Fruit fly (Drosophila melanogaster) whole organism: ENCODE data around the gene Eogt.
A peak's percentile ranks its signal among the peaks of the same experiment; 100 is the strongest.

Experiments
- CG8478 ChIP-seq: fragments of >200 bp; optimal IDR thresholded peaks from 2 replicates; lab custom pipeline; 2018; ENCODE audit warnings: inconsistent platforms
- Dll ChIP-seq: fragments of >200 bp; optimal IDR thresholded peaks from 2 replicates; lab custom pipeline; 2017
- EcR ChIP-seq, 2 experiments: fragments of >200 bp; optimal IDR thresholded peaks; 2 replicates each; lab custom pipeline; 2017; ENCODE audit warnings: missing biosample characterization in 2 of 2, missing genetic modification characterization in 2 of 2, missing genetic modification reagents in 2 of 2
- pan ChIP-seq: fragments of >200 bp; optimal IDR thresholded peaks from 2 replicates; lab custom pipeline; 2017
- psq ChIP-seq: fragments of >200 bp; optimal IDR thresholded peaks from 2 replicates; lab custom pipeline; 2017
- usp ChIP-seq: fragments of >200 bp; optimal IDR thresholded peaks from 2 replicates; lab custom pipeline; 2017; ENCODE audit warnings: missing biosample characterization, missing genetic modification characterization, mixed read lengths

Gene Eogt

DNA sequence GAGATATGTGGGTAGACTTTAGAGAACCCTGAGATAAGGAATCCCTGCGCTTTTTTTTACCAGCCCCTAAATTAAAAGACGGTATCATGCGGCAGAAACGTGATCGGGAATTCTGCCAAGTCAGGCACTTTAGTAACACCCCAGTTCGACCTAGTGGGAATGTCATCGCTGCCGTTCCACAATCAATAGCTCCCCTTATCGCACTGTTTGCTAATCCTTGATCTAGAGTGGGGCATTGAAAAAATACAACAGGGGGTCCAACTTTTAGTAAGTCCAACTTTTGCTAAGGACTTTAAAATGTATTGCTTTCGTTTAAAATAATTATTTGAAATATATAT lies 8.8 kb upstream of the Eogt start:
- no peak for TF ChIP-seq usp
- TF ChIP-seq CG8478 (lab: Kevin White, UChicago) = no peak
- no peak for TF ChIP-seq Dll (lab: Kevin White, UChicago)
- no peak for TF ChIP-seq pan (lab: Kevin White, UChicago)
- no peak for TF ChIP-seq psq (lab: Kevin White, UChicago)
- no peak for TF ChIP-seq EcR (GFP tag; optimal IDR thresholded peaks at IDR 0.05; lab: Kevin White, UChicago)

DNA sequence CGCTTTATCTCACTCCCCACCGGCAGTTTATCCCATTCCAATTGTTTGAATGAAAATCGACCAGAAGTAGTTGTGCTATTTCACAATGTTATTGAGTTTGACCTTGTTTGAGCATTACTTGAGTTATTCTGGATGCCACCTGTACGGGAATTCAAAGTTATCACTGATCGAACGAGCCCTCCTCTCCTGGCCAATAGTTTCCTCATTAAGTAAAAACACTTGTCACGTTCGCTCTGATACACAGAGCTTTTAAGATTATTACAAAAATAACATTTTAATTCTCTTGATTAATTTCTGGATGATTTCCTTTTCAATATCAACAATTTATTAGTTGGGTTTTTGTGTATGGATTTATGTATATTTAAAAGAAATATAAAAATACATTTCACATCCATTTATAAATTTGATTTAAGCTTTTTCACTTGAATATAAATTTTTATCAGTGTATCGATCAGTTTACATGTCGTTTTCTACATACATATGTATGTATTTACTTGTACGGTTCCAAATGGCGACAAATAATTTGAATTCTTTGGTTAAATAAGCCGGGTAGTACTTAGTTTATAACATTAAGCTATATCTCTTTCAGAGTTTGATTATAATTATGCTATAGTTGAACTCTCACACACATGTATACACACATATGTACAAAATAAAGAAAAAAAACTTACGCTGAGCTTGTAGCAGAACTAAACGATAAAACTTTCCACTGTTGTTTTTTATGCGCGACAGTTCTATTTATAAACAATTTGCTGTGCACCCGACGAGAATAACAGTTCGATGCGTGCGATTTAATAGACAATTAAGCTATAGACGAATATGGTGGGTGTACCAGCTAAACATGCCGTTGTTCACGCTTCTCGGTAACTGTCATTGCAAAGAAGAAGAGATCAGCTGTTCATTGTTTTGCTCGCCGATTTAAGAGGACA lies 6.8 kb upstream of the Eogt start, which contains the start of the genes CG3609 and CG15390:
Gene CG3609 (minus strand): TSS at position 810 of the 929 bp plus-strand sequence.
Gene CG15390 (plus strand): TSS at position 896 of the 929 bp plus-strand sequence.
- TF ChIP-seq usp (no peak), psq (lab: Kevin White, UChicago) (no peak), Dll (lab: Kevin White, UChicago) (no peak), pan (lab: Kevin White, UChicago) (no peak), CG8478 (lab: Kevin White, UChicago) (no peak), EcR (GFP tag; optimal IDR thresholded peaks at IDR 0.05; lab: Kevin White, UChicago) (no peak)

DNA sequence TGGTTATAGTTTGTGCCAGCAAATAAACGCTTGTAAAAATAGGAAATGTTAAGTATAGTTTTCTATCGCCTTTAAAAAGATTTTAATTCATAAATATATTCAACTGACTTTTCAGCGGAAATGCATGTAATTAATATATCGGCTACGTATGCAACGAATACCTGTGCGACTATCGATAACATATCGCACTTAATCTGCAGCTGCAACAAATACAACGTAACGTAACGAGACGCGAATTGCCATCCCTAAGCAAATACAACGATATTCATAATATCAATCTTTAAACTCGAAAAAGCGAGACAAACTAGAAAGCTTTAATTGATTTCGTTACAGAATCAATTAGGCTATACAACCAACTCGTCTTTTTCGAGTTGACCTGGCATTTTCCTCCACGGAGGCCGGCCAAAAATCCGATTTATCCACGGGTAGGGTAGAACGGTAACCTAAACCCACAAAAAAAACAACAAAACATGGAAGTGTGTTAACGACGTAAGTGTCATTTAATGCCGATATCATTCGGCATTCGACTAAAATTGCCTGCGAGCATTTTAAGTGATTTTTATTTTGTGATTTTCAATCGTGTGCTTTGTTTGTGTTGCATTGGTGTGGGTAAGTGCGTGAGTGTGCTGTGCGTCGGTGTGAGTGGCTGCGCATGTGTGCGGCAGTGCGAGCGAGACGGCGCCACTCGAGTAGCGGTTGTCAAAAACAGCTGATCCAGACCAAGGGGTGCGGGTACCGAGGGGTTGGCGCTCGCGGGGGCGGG lies 5.1 kb upstream of the Eogt start, which contains the start of gene Atxn7:
Gene Atxn7 (plus strand): TSS at position 187 of the 763 bp plus-strand sequence.
- TF ChIP-seq CG8478 (lab: Kevin White, UChicago) (peak; percentile 60), pan (lab: Kevin White, UChicago) (no peak)

DNA sequence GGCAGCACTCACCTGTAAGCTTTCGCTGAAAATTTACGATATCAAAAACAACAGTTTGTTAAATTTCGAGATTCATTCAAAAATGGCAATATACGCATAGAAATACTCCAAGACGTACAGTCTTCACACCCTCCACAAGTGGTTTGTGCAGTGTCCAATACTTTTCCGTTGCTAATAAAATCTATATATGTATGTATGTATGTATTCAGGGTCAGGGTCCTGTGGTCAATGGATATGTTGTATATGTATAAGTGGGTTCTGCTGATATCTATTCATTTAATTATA lies 4.5 kb upstream of the Eogt start:
- TF ChIP-seq CG8478 (lab: Kevin White, UChicago) (no peak), Dll (lab: Kevin White, UChicago) (no peak), EcR (GFP tag; optimal IDR thresholded peaks at IDR 0.05; lab: Kevin White, UChicago) (no peak), psq (lab: Kevin White, UChicago) (no peak), pan (lab: Kevin White, UChicago) (no peak), usp (no peak)

DNA sequence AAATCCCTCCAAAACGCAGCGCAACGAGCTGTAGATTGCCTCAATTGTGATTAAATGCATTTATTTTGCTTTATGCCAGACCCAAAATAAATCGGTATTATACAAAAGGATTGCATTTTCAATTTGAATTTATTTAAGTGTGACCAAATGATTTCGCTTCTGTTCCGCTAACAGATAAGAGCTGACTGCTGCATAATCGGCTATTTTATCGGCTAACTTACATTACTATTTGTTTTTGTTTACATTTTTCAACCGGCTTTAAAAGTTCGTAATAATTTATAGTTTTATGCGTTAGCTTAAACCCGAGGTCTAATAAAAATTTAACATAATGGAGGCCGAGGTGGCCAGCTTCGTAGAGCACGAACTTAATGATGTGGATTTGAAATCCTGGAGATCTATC lies 2.1 kb downstream of the Eogt start, which contains the start of gene PIG-Wa:
Gene PIG-Wa (plus strand): TSS at position 232 of the 400 bp plus-strand sequence.
- TF ChIP-seq usp (no peak), pan (lab: Kevin White, UChicago) (no peak), CG8478 (lab: Kevin White, UChicago) (no peak), EcR (GFP tag; optimal IDR thresholded peaks at IDR 0.05; lab: Kevin White, UChicago) (no peak)

DNA sequence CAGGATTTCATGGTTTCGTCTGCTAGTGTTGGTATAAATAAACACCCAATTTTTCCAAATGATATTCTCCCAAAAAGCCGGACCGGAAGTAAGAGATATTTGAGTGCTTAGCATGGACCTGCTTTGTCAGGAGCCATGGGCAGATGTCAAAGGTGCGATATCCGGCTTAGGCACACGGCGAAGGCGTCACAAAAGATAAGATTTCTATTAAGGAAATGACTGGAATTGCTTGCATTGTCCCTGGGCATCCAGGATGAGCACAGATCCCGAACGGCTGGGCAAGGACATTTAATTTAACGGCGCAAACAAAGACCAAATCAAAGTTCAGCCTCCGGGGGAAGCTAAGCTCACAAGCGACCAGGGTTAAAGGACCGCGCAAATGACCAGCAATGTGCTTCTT lies 4.8 kb downstream of the Eogt start, which contains the start of gene CG3557:
Gene CG3557 (minus strand): TSS at position 101 of the 400 bp plus-strand sequence.
- no peak for TF ChIP-seq pan (lab: Kevin White, UChicago)
- no peak for TF ChIP-seq EcR (GFP tag; optimal IDR thresholded peaks at IDR 0.05; lab: Kevin White, UChicago)
- TF ChIP-seq Dll (lab: Kevin White, UChicago) = no peak
- TF ChIP-seq psq (lab: Kevin White, UChicago) = no peak
- no peak for TF ChIP-seq CG8478 (lab: Kevin White, UChicago)
- no peak for TF ChIP-seq usp

DNA sequence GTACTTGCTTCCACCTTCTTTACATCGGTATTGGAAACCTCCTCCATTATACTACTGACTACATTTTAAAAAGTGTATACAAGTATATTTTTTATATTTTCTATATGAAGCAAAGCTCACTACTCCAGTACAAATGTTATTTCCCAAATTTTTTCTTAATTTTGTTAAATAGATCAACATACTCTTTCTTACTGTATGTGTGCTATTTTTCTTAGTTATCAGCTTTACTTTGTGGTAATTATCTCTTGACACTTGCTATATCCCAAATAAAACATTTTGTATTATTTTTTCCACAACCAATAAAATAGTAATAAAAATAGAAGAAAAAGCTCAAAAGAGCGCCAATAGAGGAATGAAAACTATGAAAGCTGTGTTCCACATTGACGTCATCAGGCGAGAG lies 9.7 kb downstream of the Eogt start, which contains the start of gene CG43750:
Gene CG43750 (minus strand): TSS at position 101 of the 400 bp plus-strand sequence.
- TF ChIP-seq Dll (lab: Kevin White, UChicago) = no peak
- no peak for TF ChIP-seq EcR (GFP tag; optimal IDR thresholded peaks at IDR 0.05; lab: Kevin White, UChicago)
- TF ChIP-seq CG8478 (lab: Kevin White, UChicago) = no peak
- TF ChIP-seq pan (lab: Kevin White, UChicago) = no peak
- TF ChIP-seq psq (lab: Kevin White, UChicago) = no peak
- no peak for TF ChIP-seq usp

DNA sequence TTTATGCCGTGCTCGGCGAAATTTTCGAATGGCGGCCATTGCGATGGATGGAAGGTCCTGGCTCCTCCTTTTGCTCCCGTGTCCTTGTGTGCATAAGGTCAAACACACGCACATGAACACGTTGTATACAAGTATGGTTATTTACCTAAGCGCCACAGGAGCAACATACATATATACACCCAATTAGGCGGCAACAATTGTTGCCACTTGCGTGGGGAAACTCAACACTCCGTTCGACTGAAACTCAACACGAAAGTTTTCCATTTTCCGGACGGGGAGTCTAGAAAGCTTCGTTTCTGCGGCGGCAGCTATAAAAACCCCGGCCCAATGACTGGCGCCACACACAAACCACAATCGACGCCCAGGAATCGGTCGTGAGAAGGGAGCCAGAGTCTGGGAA lies 10.4 kb downstream of the Eogt start, which contains the start of gene CG46448:
Gene CG46448 (plus strand): TSS at position 340 of the 400 bp plus-strand sequence.
- TF ChIP-seq psq (lab: Kevin White, UChicago) = no peak
- TF ChIP-seq Dll (lab: Kevin White, UChicago) = no peak
- no peak for TF ChIP-seq EcR (GFP tag; optimal IDR thresholded peaks at IDR 0.05; lab: Kevin White, UChicago)
- TF ChIP-seq usp = no peak
- TF ChIP-seq CG8478 (lab: Kevin White, UChicago) = no peak
- no peak for TF ChIP-seq pan (lab: Kevin White, UChicago)

DNA sequence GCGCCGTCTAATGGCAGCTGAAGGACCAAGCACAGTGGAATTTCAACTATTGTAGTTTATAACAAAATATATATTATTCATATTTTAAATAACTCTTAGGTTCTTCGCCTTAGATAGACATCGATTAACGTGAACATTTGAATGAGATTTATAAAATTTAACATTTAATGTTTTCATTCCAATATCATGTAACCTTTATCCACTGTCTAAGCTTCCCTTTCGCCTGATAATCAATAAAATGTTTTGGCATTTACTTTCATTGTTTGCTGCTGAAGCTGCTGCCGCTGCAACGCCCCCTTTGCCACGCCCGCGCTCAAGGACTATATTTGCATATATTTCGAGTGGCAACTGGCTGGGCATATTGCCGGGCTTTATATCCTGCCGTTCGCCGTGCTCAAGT lies 14.0 kb downstream of the Eogt start:
- no peak for TF ChIP-seq EcR (GFP tag; optimal IDR thresholded peaks at IDR 0.05; lab: Kevin White, UChicago)
- no peak for TF ChIP-seq psq (lab: Kevin White, UChicago)
- TF ChIP-seq usp = no peak
- TF ChIP-seq CG8478 (lab: Kevin White, UChicago) = no peak
- TF ChIP-seq pan (lab: Kevin White, UChicago) = no peak

DNA sequence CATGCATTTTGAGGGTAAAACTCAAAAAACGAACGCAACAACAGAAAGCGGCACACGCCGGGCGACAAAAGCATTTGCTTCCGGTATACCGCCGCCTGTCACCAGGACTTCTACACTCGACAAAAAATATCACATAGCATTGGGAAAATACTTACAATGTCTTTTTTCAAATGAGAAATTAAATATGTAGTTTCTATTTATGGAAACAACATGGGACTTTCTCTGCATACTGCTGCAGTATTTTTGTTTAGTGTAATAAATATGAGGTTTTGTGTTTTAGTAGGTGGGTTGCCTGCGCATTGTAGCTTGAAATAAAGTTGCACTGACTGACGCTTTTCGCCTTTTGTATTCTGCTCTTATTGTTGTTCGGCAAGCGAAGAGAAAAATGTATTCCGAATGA lies 16.2 kb downstream of the Eogt start:
- TF ChIP-seq psq (lab: Kevin White, UChicago) = no peak
- no peak for TF ChIP-seq CG8478 (lab: Kevin White, UChicago)

DNA sequence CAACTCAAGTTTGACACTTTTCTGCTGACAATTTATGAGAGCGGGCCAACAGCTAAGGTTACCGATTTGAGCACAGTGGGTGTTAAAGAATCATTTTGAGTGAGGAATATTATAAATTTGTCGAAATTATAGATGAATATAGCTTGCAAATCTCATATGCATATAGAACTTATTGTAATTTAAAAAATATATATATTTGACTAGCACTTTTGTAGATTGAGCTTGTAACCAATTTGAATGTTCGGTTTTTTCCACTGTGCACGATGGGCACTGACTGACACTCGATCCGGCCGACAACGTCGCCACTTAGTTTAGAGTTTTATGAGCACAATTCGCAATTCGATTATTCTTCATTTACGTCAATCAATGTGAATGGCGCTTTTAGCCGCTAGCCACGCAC lies 17.6 kb downstream of the Eogt start:
- no peak for TF ChIP-seq psq (lab: Kevin White, UChicago)
- no peak for TF ChIP-seq pan (lab: Kevin White, UChicago)
- TF ChIP-seq EcR (GFP tag; optimal IDR thresholded peaks at IDR 0.05; lab: Kevin White, UChicago) = no peak
- TF ChIP-seq usp = no peak
- TF ChIP-seq Dll (lab: Kevin White, UChicago) = no peak
- TF ChIP-seq CG8478 (lab: Kevin White, UChicago) = no peak
